Worm (Caenorhabditis elegans): ENCODE results near the gene lgc-17.

DNA sequence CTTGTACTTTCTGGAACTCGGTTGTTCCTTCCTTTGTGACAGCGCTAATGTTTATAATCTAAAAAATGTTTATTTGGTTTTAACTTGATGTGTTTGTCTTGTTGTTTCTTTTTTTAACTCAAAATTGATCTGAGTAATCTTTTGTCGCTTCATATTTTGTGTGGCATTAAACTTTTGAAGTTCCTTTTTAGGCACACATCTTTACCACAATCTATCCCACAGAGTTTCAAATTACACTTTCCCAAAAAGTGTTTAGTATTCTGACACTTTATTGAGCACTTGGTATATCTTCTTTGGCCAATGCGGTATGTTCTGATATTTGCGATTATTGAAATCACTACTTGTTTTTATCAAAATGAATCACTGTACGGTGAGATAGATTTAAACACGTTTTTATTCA is 3.9 kb downstream of the lgc-17 start, which contains the start of gene lgc-18:
- no peak for TF ChIP-seq snpc-4 (tag; optimal IDR thresholded peaks at IDR 0.05)
- no peak for TF ChIP-seq tbx-8 (GFP tag; optimal IDR thresholded peaks at IDR 0.05)
- TF ChIP-seq sem-2 (GFP tag; optimal IDR thresholded peaks at IDR 0.05), result no peak
- no peak for TF ChIP-seq nhr-12 (tag; optimal IDR thresholded peaks at IDR 0.05)
- TF ChIP-seq ztf-11 (tag; optimal IDR thresholded peaks at IDR 0.05), result no peak
- no peak for TF ChIP-seq unc-62 (GFP tag; optimal IDR thresholded peaks at IDR 0.05)

Measured in whole organism, mixed stage, embryonic.